Worm (Caenorhabditis elegans): Measurements from ENCODE around the gene sptl-2.

DNA sequence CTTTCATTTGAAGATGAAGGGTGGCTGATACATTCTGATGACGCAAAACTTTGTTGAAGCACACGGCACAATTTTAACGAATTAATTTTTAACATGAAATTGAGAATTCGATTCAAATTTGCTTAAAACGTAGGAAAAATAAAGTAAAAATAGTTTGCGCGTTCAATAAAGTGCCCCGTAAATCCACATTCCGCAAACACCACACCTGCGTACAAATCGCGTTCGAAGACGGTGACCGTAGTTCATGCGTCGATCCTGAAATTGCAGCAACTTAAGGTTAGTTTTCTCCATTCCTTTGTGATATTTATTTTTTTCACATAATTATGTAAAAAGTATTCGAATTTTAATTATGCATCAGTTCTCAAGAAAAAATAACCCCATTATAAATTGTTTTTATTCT is 7.7 kb downstream of the sptl-2 start, which contains the start of gene F43H9.3:
- TF ChIP-seq ama-1 (optimal IDR thresholded peaks at IDR 0.05) (no peak), flt-1 (GFP tag; IDR thresholded peaks at IDR 0.05) (no peak)

All from whole organism, early embryonic.